Fruit fly (Drosophila melanogaster) whole organism: ENCODE data around the gene Teh1.

Experiments used
- CG8478 ChIP-seq: fragments of >200 bp; optimal IDR thresholded peaks from 2 replicates; lab custom pipeline; 2018; ENCODE audit warnings: inconsistent platforms
- psq ChIP-seq: fragments of >200 bp; optimal IDR thresholded peaks from 2 replicates; lab custom pipeline; 2017

- TF ChIP-seq CG8478 (no peak), psq (lab: Kevin White, UChicago) (no peak)
Observed at dm6 chr3R:9915682-9916081, 47.8 kb upstream of the Teh1 start.
